In genomic region chr3L:18029546-18030300, dm6 we compare ENCODE assay signal across 1 fruit fly cellular context.
TF ChIP-seq lines count a peak whose summit lies in the region.

No protein-coding gene starts in this region.

TF ChIP-seq in whole organism, embryonic, 481 proteins besides CTCF, POLR2A, EP300 and RAD21 (continued from another document and continues in another):
- TF ChIP-seq CG4328 (GFP tag; optimal IDR thresholded peaks at IDR 0.05; lab: Kevin White, UChicago), result peak; percentile 80
- peak; percentile 92 for TF ChIP-seq HLHmδ (GFP tag; optimal IDR thresholded peaks at IDR 0.05; lab: Kevin White, UChicago)
- TF ChIP-seq bsh (GFP tag; optimal IDR thresholded peaks at IDR 0.05; lab: Kevin White, UChicago), result peak in 1 of 2 experiments; percentile 85
- TF ChIP-seq Taf1 (GFP tag; IDR thresholded peaks at IDR 0.05; lab: Robert Waterston, UW), result no peak
- peak; percentile 89 for TF ChIP-seq rib (GFP tag; IDR thresholded peaks at IDR 0.05; lab: Robert Waterston, UW)
- peak; percentile 80 for TF ChIP-seq CG17912 (GFP tag; optimal IDR thresholded peaks at IDR 0.05; lab: Kevin White, UChicago)
- TF ChIP-seq Abd-B (GFP tag; optimal IDR thresholded peaks at IDR 0.05; lab: Kevin White, UChicago), result no peak
- TF ChIP-seq CG3726 (GFP tag; IDR thresholded peaks at IDR 0.05; lab: Robert Waterston, UW), result no peak; the same call in 2 of the 3 replicates
- TF ChIP-seq E2f1 (GFP tag; IDR thresholded peaks at IDR 0.05; lab: Robert Waterston, UW), result peak; percentile 43; the same call in 1 of the 2 replicates
- TF ChIP-seq en (GFP tag; optimal IDR thresholded peaks at IDR 0.05; lab: Kevin White, UChicago), result peak; percentile 65
- TF ChIP-seq HLH3B (GFP tag; IDR thresholded peaks at IDR 0.05; lab: Robert Waterston, UW), result peak; percentile 57; the same call in 1 of the 2 replicates
- TF ChIP-seq aop (GFP tag; IDR thresholded peaks at IDR 0.05; lab: Robert Waterston, UW), result no peak
- TF ChIP-seq CG13296 (GFP tag; optimal IDR thresholded peaks at IDR 0.05; lab: Kevin White, UChicago), result peak; percentile 84
- TF ChIP-seq CG15514 (GFP tag; optimal IDR thresholded peaks at IDR 0.05; lab: Kevin White, UChicago), result peak; percentile 79
- peak in 1 of 2 experiments; percentile 18 for TF ChIP-seq Eip74EF (GFP tag; optimal IDR thresholded peaks at IDR 0.05; lab: Kevin White, UChicago)
- TF ChIP-seq bigmax (GFP tag; optimal IDR thresholded peaks at IDR 0.05; lab: Kevin White, UChicago), result peak; percentile 64
- TF ChIP-seq Sin3A (optimal IDR thresholded peaks at IDR 0.05; lab: Kevin White, UChicago), result no peak
- TF ChIP-seq hth (optimal IDR thresholded peaks at IDR 0.05; lab: Kevin White, UChicago), result no peak
- TF ChIP-seq twi (tag; optimal IDR thresholded peaks at IDR 0.05; lab: Kevin White, UChicago), result peak; percentile 54
- no peak for TF ChIP-seq fru (optimal IDR thresholded peaks at IDR 0.05; lab: Kevin White, UChicago)
- peak in 1 of 2 experiments; percentile 39 for TF ChIP-seq tll (GFP tag; optimal IDR thresholded peaks at IDR 0.05; lab: Kevin White, UChicago)
- TF ChIP-seq CG7786 (GFP tag; optimal IDR thresholded peaks at IDR 0.05; lab: Kevin White, UChicago), result peak; percentile 38
- TF ChIP-seq ken (GFP tag; IDR thresholded peaks at IDR 0.05; lab: Robert Waterston, UW), result no peak; the same call in 2 of the 3 replicates
- no peak for TF ChIP-seq jigr1 (GFP tag; IDR thresholded peaks at IDR 0.05; lab: Robert Waterston, UW)
- no peak for TF ChIP-seq sc (optimal IDR thresholded peaks at IDR 0.05; lab: Kevin White, UChicago)
- TF ChIP-seq sc (GFP tag; optimal IDR thresholded peaks at IDR 0.05; lab: Kevin White, UChicago), result peak; percentile 77
- peak; percentile 63 for TF ChIP-seq cato (GFP tag; optimal IDR thresholded peaks at IDR 0.05; lab: Kevin White, UChicago; ENCODE audit: borderline replicate concordance)
- TF ChIP-seq tup (GFP tag; optimal IDR thresholded peaks at IDR 0.05; lab: Kevin White, UChicago), result peak; percentile 74
- peak; percentile 65 for TF ChIP-seq Mad (GFP tag; optimal IDR thresholded peaks at IDR 0.05; lab: Kevin White, UChicago)
- TF ChIP-seq Side (GFP tag; optimal IDR thresholded peaks at IDR 0.05; lab: Kevin White, UChicago), result peak; percentile 62
- TF ChIP-seq mld (GFP tag; IDR thresholded peaks at IDR 0.05; lab: Robert Waterston, UW; ENCODE audit: partially characterized antibody), result 0 out of 3 replicates have a peak, but pooled peaks have one; percentile 7
- peak; percentile 23 for TF ChIP-seq Hsf (GFP tag; optimal IDR thresholded peaks at IDR 0.05; lab: Kevin White, UChicago)
- TF ChIP-seq CG2199 (GFP tag; IDR thresholded peaks at IDR 0.05; lab: Robert Waterston, UW), result peak; percentile 93; the same call in 2 of the 3 replicates
- peak; percentile 47; the same call in 1 of the 2 replicates for TF ChIP-seq CG5953 (GFP tag; IDR thresholded peaks at IDR 0.05; lab: Robert Waterston, UW)
- peak; percentile 90 for TF ChIP-seq HmgZ (tag; optimal IDR thresholded peaks at IDR 0.05; lab: Kevin White, UChicago)
- TF ChIP-seq CG15696 (tag; optimal IDR thresholded peaks at IDR 0.05; lab: Kevin White, UChicago), result peak; percentile 79
- peak; percentile 0 for TF ChIP-seq pzg (GFP tag; optimal IDR thresholded peaks at IDR 0.05; lab: Kevin White, UChicago)
- no peak for TF ChIP-seq Doc2 (GFP tag; IDR thresholded peaks at IDR 0.05; lab: Robert Waterston, UW)
- TF ChIP-seq CG12155 (GFP tag; optimal IDR thresholded peaks at IDR 0.05; lab: Kevin White, UChicago), result peak; percentile 33
- no peak for TF ChIP-seq Scr (GFP tag; IDR thresholded peaks at IDR 0.05; lab: Robert Waterston, UW; ENCODE audit: partially characterized antibody)
- TF ChIP-seq CG18476 (GFP tag; optimal IDR thresholded peaks at IDR 0.05; lab: Kevin White, UChicago), result peak; percentile 43
- TF ChIP-seq sqz (GFP tag; optimal IDR thresholded peaks at IDR 0.05; lab: Kevin White, UChicago), result peak; percentile 44
- TF ChIP-seq CG2202 (tag; optimal IDR thresholded peaks at IDR 0.05; lab: Kevin White, UChicago), result peak; percentile 88
- no peak for TF ChIP-seq gt (GFP tag; IDR thresholded peaks at IDR 0.05; lab: Robert Waterston, UW)
- no peak for TF ChIP-seq Dll (GFP tag; IDR thresholded peaks at IDR 0.05; lab: Robert Waterston, UW; ENCODE audit: partially characterized antibody)
- peak; percentile 17 for TF ChIP-seq Oli (tag; optimal IDR thresholded peaks at IDR 0.05; lab: Kevin White, UChicago)
- peak; percentile 75 for TF ChIP-seq repo (GFP tag; optimal IDR thresholded peaks at IDR 0.05; lab: Kevin White, UChicago)
- no peak for TF ChIP-seq CG10366 (GFP tag; IDR thresholded peaks at IDR 0.05; lab: Robert Waterston, UW)
- no peak for TF ChIP-seq emc (GFP tag; optimal IDR thresholded peaks at IDR 0.05; lab: Kevin White, UChicago)
- TF ChIP-seq CG8281 (tag; optimal IDR thresholded peaks at IDR 0.05; lab: Kevin White, UChicago), result peak; percentile 43
- peak; percentile 89 for TF ChIP-seq CrebB (tag; optimal IDR thresholded peaks at IDR 0.05; lab: Kevin White, UChicago)
- peak; percentile 29; the same call in 1 of the 3 replicates for TF ChIP-seq CG14050 (GFP tag; IDR thresholded peaks at IDR 0.05; lab: Robert Waterston, UW)
- TF ChIP-seq CG8388 (GFP tag; optimal IDR thresholded peaks at IDR 0.05; lab: Kevin White, UChicago), result peak; percentile 10
- TF ChIP-seq CG12744 (GFP tag; optimal IDR thresholded peaks at IDR 0.05; lab: Kevin White, UChicago), result peak; percentile 51
- TF ChIP-seq Myb (GFP tag; optimal IDR thresholded peaks at IDR 0.05; lab: Kevin White, UChicago), result no peak
- no peak for TF ChIP-seq fu2 (GFP tag; optimal IDR thresholded peaks at IDR 0.05; lab: Kevin White, UChicago)
- no peak for TF ChIP-seq usp (GFP tag; optimal IDR thresholded peaks at IDR 0.05; lab: Kevin White, UChicago)
- peak; percentile 44 for TF ChIP-seq tin (GFP tag; optimal IDR thresholded peaks at IDR 0.05; lab: Kevin White, UChicago)
- peak; percentile 41 for TF ChIP-seq pros (GFP tag; optimal IDR thresholded peaks at IDR 0.05; lab: Kevin White, UChicago)
- peak; percentile 64 for TF ChIP-seq YL-1 (GFP tag; optimal IDR thresholded peaks at IDR 0.05; lab: Kevin White, UChicago)
- no peak; the same call in 2 of the 3 replicates for TF ChIP-seq tgo (GFP tag; IDR thresholded peaks at IDR 0.05; lab: Robert Waterston, UW)
- TF ChIP-seq CG10654 (GFP tag; optimal IDR thresholded peaks at IDR 0.05; lab: Kevin White, UChicago), result peak; percentile 73
- TF ChIP-seq zf30C (GFP tag; optimal IDR thresholded peaks at IDR 0.05; lab: Kevin White, UChicago), result no peak
- TF ChIP-seq scrt (GFP tag; optimal IDR thresholded peaks at IDR 0.05; lab: Kevin White, UChicago), result peak; percentile 79
- peak; percentile 31 for TF ChIP-seq Dek (tag; optimal IDR thresholded peaks at IDR 0.05; lab: Kevin White, UChicago)
- TF ChIP-seq ap (GFP tag; IDR thresholded peaks at IDR 0.05; lab: Robert Waterston, UW), result no peak; the same call in 1 of the 2 replicates
- TF ChIP-seq CG10565 (GFP tag; optimal IDR thresholded peaks at IDR 0.05; lab: Kevin White, UChicago), result peak; percentile 36
- peak; percentile 87 for TF ChIP-seq fd64A (GFP tag; optimal IDR thresholded peaks at IDR 0.05; lab: Kevin White, UChicago)
- TF ChIP-seq pan (optimal IDR thresholded peaks at IDR 0.05; lab: Kevin White, UChicago), result no peak
- peak in 1 of 2 experiments; percentile 64 for TF ChIP-seq pan (GFP tag; optimal IDR thresholded peaks at IDR 0.05 in 1 of 2, IDR thresholded peaks at IDR 0.05 in 1 of 2)
- TF ChIP-seq CG6254 (GFP tag; optimal IDR thresholded peaks at IDR 0.05; lab: Kevin White, UChicago), result peak; percentile 65
- peak; percentile 76 for TF ChIP-seq CG18619 (GFP tag; optimal IDR thresholded peaks at IDR 0.05; lab: Kevin White, UChicago)
- peak; percentile 67; the same call in 2 of the 3 replicates for TF ChIP-seq Dbx (GFP tag; IDR thresholded peaks at IDR 0.05; lab: Robert Waterston, UW)
- TF ChIP-seq B-H1 (GFP tag; IDR thresholded peaks at IDR 0.05; lab: Robert Waterston, UW), result peak; percentile 40; the same call in 1 of the 3 replicates
- peak; percentile 25; the same call in 1 of the 2 replicates for TF ChIP-seq CG32532 (GFP tag; IDR thresholded peaks at IDR 0.05; lab: Robert Waterston, UW)
- peak; percentile 35 for TF ChIP-seq Fer2 (tag; optimal IDR thresholded peaks at IDR 0.05; lab: Kevin White, UChicago)
- no peak for TF ChIP-seq CG6272 (GFP tag; IDR thresholded peaks at IDR 0.05; lab: Robert Waterston, UW)
- TF ChIP-seq CG4707 (GFP tag; optimal IDR thresholded peaks at IDR 0.05; lab: Kevin White, UChicago), result peak; percentile 77
- no peak for TF ChIP-seq CG31388 (GFP tag; optimal IDR thresholded peaks at IDR 0.05; lab: Kevin White, UChicago)
- TF ChIP-seq CG13424 (tag; optimal IDR thresholded peaks at IDR 0.05; lab: Kevin White, UChicago), result peak; percentile 65
- peak; percentile 75 for TF ChIP-seq gem (tag; optimal IDR thresholded peaks at IDR 0.05; lab: Kevin White, UChicago)
- peak in 1 of 2 experiments; percentile 36 for TF ChIP-seq insv (GFP tag; optimal IDR thresholded peaks at IDR 0.05; lab: Kevin White, UChicago)
- no peak for TF ChIP-seq hb (GFP tag; IDR thresholded peaks at IDR 0.05; lab: Robert Waterston, UW; ENCODE audit: partially characterized antibody)
- no peak for TF ChIP-seq C15 (GFP tag; IDR thresholded peaks at IDR 0.05; lab: Robert Waterston, UW)
- peak; percentile 19 for TF ChIP-seq CG13624 (GFP tag; optimal IDR thresholded peaks at IDR 0.05; lab: Kevin White, UChicago)
- peak; percentile 53 for TF ChIP-seq tap (tag; optimal IDR thresholded peaks at IDR 0.05; lab: Kevin White, UChicago)
- peak; percentile 34 for TF ChIP-seq CG30431 (GFP tag; optimal IDR thresholded peaks at IDR 0.05; lab: Kevin White, UChicago)
- no peak for TF ChIP-seq Lim3 (GFP tag; IDR thresholded peaks at IDR 0.05; lab: Robert Waterston, UW)
- TF ChIP-seq CG17802 (tag; optimal IDR thresholded peaks at IDR 0.05; lab: Kevin White, UChicago), result peak; percentile 17
- peak; percentile 93 for TF ChIP-seq onecut (GFP tag; IDR thresholded peaks at IDR 0.05; lab: Robert Waterston, UW)
- peak; percentile 94 for TF ChIP-seq sens (GFP tag; lab: Kevin White, UChicago)
- TF ChIP-seq CG10431 (GFP tag; optimal IDR thresholded peaks at IDR 0.05; lab: Kevin White, UChicago), result peak; percentile 78
- peak; percentile 59 for TF ChIP-seq CG2116 (GFP tag; optimal IDR thresholded peaks at IDR 0.05; lab: Kevin White, UChicago)
- TF ChIP-seq ATbp (GFP tag; optimal IDR thresholded peaks at IDR 0.05; lab: Kevin White, UChicago), result peak; percentile 92
- TF ChIP-seq CG17612 (GFP tag; IDR thresholded peaks at IDR 0.05; lab: Robert Waterston, UW), result no peak
- no peak for TF ChIP-seq H15 (GFP tag; IDR thresholded peaks at IDR 0.05; lab: Robert Waterston, UW)
- TF ChIP-seq slbo (GFP tag; IDR thresholded peaks at IDR 0.05; lab: Robert Waterston, UW), result peak; percentile 55
- peak; percentile 68 for TF ChIP-seq PHDP (tag; optimal IDR thresholded peaks at IDR 0.05; lab: Kevin White, UChicago)
- TF ChIP-seq Atf-2 (GFP tag; optimal IDR thresholded peaks at IDR 0.05; lab: Kevin White, UChicago), result peak; percentile 23
- TF ChIP-seq wek (GFP tag; optimal IDR thresholded peaks at IDR 0.05; lab: Kevin White, UChicago), result peak; percentile 85
- peak; percentile 71 for TF ChIP-seq Deaf1 (tag; optimal IDR thresholded peaks at IDR 0.05; lab: Kevin White, UChicago)
- TF ChIP-seq so (GFP tag; IDR thresholded peaks at IDR 0.05; lab: Robert Waterston, UW), result peak; percentile 78; the same call in 2 of the 3 replicates
- TF ChIP-seq sr (GFP tag; IDR thresholded peaks at IDR 0.05; lab: Robert Waterston, UW), result peak; percentile 85
- no peak for TF ChIP-seq CG30020 (tag; optimal IDR thresholded peaks at IDR 0.05; lab: Kevin White, UChicago)
- TF ChIP-seq otp (GFP tag; IDR thresholded peaks at IDR 0.05; lab: Robert Waterston, UW), result peak; percentile 83; the same call in 2 of the 3 replicates
- TF ChIP-seq CG9609 (GFP tag; optimal IDR thresholded peaks at IDR 0.05; lab: Kevin White, UChicago), result peak; percentile 13
- TF ChIP-seq Hey (tag; optimal IDR thresholded peaks at IDR 0.05; lab: Kevin White, UChicago), result peak; percentile 88
- no peak; the same call in 1 of the 2 replicates for TF ChIP-seq ara (GFP tag; IDR thresholded peaks at IDR 0.05; lab: Robert Waterston, UW)
- peak; percentile 72 for TF ChIP-seq CG11723 (GFP tag; optimal IDR thresholded peaks at IDR 0.05; lab: Kevin White, UChicago)
- TF ChIP-seq CG10321 (GFP tag; IDR thresholded peaks at IDR 0.05; lab: Robert Waterston, UW), result 0 out of 2 replicates have a peak, but pooled peaks have one; percentile 33
- no peak for TF ChIP-seq CG2129 (GFP tag; IDR thresholded peaks at IDR 0.05; lab: Robert Waterston, UW; ENCODE audit: partially characterized antibody)
- TF ChIP-seq CG14441 (GFP tag; IDR thresholded peaks at IDR 0.05; lab: Robert Waterston, UW), result peak; percentile 44; the same call in 1 of the 2 replicates
- TF ChIP-seq pfk (GFP tag; optimal IDR thresholded peaks at IDR 0.05; lab: Kevin White, UChicago), result peak; percentile 66
- peak; percentile 77 for TF ChIP-seq CG17359 (tag; optimal IDR thresholded peaks at IDR 0.05; lab: Kevin White, UChicago)
- peak; percentile 69 for TF ChIP-seq CG3163 (GFP tag; optimal IDR thresholded peaks at IDR 0.05; lab: Kevin White, UChicago)
- TF ChIP-seq Ssrp (tag; optimal IDR thresholded peaks at IDR 0.05; lab: Kevin White, UChicago), result no peak
- peak; percentile 80 for TF ChIP-seq CG16863 (GFP tag; optimal IDR thresholded peaks at IDR 0.05; lab: Kevin White, UChicago)
- TF ChIP-seq dmrt11E (tag; optimal IDR thresholded peaks at IDR 0.05; lab: Kevin White, UChicago), result peak; percentile 62
- TF ChIP-seq D19A (tag; optimal IDR thresholded peaks at IDR 0.05; lab: Kevin White, UChicago), result peak; percentile 87
- peak; percentile 24 for TF ChIP-seq CG15479 (GFP tag; optimal IDR thresholded peaks at IDR 0.05; lab: Kevin White, UChicago)
- TF ChIP-seq ttk (GFP tag; IDR thresholded peaks at IDR 0.05; lab: Robert Waterston, UW), result no peak; the same call in 1 of the 2 replicates
- TF ChIP-seq croc (GFP tag; conservative IDR thresholded peaks at IDR 0.05; lab: Robert Waterston, UW), result no peak
- peak; percentile 65 for TF ChIP-seq salm (tag; optimal IDR thresholded peaks at IDR 0.05; lab: Kevin White, UChicago)
- peak; percentile 32 for TF ChIP-seq Ets97D (GFP tag; optimal IDR thresholded peaks at IDR 0.05; lab: Kevin White, UChicago)
- TF ChIP-seq CG11247 (GFP tag; IDR thresholded peaks at IDR 0.05; lab: Robert Waterston, UW), result no peak; the same call in 1 of the 2 replicates
- TF ChIP-seq z (GFP tag; IDR thresholded peaks at IDR 0.05; lab: Robert Waterston, UW), result peak; percentile 85
- TF ChIP-seq bcd (GFP tag; optimal IDR thresholded peaks at IDR 0.05; lab: Kevin White, UChicago), result peak; percentile 63
- TF ChIP-seq lilli (GFP tag; optimal IDR thresholded peaks at IDR 0.05; lab: Kevin White, UChicago), result peak; percentile 25
- TF ChIP-seq CG10979 (tag; optimal IDR thresholded peaks at IDR 0.05; lab: Kevin White, UChicago), result peak; percentile 49
